Fruit fly (Drosophila melanogaster) whole organism, prepupa: ENCODE data around the gene CG42258.

Source experiments
- CG11762 ChIP-seq: fragments of 200-800 bp; sonication (Bioruptor generic); optimal IDR thresholded peaks from 3 replicates; lab custom pipeline; 2016; ENCODE audit warnings: missing biosample characterization, missing genetic modification characterization; ENCODE audit not compliant: insufficient read depth
- CG3032 ChIP-seq: fragments of 200-800 bp; optimal IDR thresholded peaks from 2 replicates; lab custom pipeline; 2019; ENCODE audit warnings: missing biosample characterization, mild to moderate bottlenecking, missing genetic modification characterization, moderate library complexity
- CG32006 ChIP-seq: fragments of 200-800 bp; sonication (Bioruptor generic); optimal IDR thresholded peaks from 3 replicates; lab custom pipeline; 2017; ENCODE audit warnings: missing biosample characterization, mild to moderate bottlenecking, missing genetic modification characterization
- CG6792 ChIP-seq: fragments of 200-800 bp; sonication (Bioruptor generic); optimal IDR thresholded peaks from 3 replicates; lab custom pipeline; 2016; ENCODE audit warnings: missing biosample characterization, missing genetic modification characterization
- CG8632 ChIP-seq: fragments of 200-800 bp; sonication (Bioruptor generic); optimal IDR thresholded peaks from 3 replicates; lab custom pipeline; 2016; ENCODE audit warnings: missing biosample characterization, missing genetic modification characterization
- Eip78C ChIP-seq: fragments of 200-800 bp; sonication (Bioruptor generic); peaks from one replicate; lab custom pipeline; 2016; ENCODE audit warnings: missing biosample characterization, missing genetic modification characterization
- Lpt ChIP-seq: fragments of 200-800 bp; sonication (Bioruptor generic); optimal IDR thresholded peaks from 3 replicates; lab custom pipeline; 2016; ENCODE audit warnings: missing biosample characterization, missing genetic modification characterization
- fd59A ChIP-seq: fragments of 200-800 bp; sonication (Bioruptor generic); optimal IDR thresholded peaks from 2 replicates; lab custom pipeline; 2017; ENCODE audit warnings: missing biosample characterization, mild to moderate bottlenecking, missing genetic modification characterization, missing genetic modification reagents
- fkh ChIP-seq: fragments of 200-800 bp; sonication (Bioruptor generic); optimal IDR thresholded peaks from 3 replicates; lab custom pipeline; 2017; ENCODE audit warnings: missing biosample characterization, mild to moderate bottlenecking, missing genetic modification characterization, moderate library complexity

- TF ChIP-seq CG11762 (GFP tag; lab: Kevin White, UChicago) (no peak), Eip78C (GFP tag; lab: Kevin White, UChicago) (no peak), fd59A (no peak), CG32006 (GFP tag; lab: Kevin White, UChicago) (no peak), CG8632 (GFP tag; lab: Kevin White, UChicago) (no peak), fkh (no peak), Lpt (GFP tag; lab: Kevin White, UChicago) (no peak), CG3032 (tag; lab: Kevin White, UChicago) (no peak), CG6792 (GFP tag; lab: Kevin White, UChicago) (no peak)
Measured at dm6 chrX:12453704-12454103, 9.6 kb upstream of the CG42258 start.
